Worm (Caenorhabditis elegans): ENCODE data around the gene ent-5.

- TF ChIP-seq ama-1 (optimal IDR thresholded peaks at IDR 0.05) (no peak), pqm-1 (tag; optimal IDR thresholded peaks at IDR 0.05) (no peak), snpc-4 (tag; optimal IDR thresholded peaks at IDR 0.05) (no peak), nhr-76 (tag; optimal IDR thresholded peaks at IDR 0.05) (no peak)
These were observed 29.0 kb upstream of the ent-5 start, which contains the start of gene flp-11 for ce11 chrX:4678029-4678428.
